Fruit fly (Drosophila melanogaster): Measurements from ENCODE around the gene CG1316.

- TF ChIP-seq CTCF (optimal IDR thresholded peaks at IDR 0.05): no peak
- no peak for TF ChIP-seq CG8478 (optimal IDR thresholded peaks at IDR 0.05)
Observed at dm6 chr3L:4272167-4272773, 11.4 kb upstream of the CG1316 start.

Measured in S2 (cell line).